ENCODE assay signal across 1 fruit fly cellular context in the genomic region with DNA sequence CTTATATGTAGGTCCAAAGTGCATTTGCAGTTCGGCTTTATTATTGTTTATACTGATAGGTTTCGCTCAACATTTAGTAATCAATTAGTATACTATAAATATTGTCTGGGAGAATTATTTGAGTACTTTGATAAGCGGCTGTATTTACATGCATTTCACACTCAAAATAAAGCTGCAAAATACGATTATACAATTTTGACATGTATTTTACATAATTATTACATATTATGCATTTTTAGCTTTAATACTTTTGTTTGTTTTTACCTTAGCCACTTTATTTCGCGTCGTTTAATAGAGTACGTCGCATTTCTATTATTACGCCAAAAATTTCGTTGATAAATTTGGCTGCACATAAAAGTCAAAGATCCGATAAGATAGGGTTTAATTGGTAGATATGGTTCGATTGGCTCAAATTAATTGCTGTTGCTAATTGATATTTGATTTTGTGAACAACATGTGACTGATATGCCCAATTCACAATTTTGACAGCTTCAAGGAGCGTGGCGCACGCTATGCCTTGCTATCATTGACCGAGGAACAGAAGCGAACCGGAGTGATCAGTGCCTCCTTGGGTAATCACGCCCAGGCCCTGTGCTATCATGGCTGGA.
TF ChIP-seq lines count a peak whose summit lies in the region.

No protein-coding gene starts in this region.

TF ChIP-seq in whole organism, embryonic, 481 proteins besides CTCF, POLR2A, EP300 and RAD21 (continued from another document):
- no peak for TF ChIP-seq gfzf (GFP tag; optimal IDR thresholded peaks at IDR 0.05; lab: Kevin White, UChicago)
- TF ChIP-seq Pdp1 (GFP tag; optimal IDR thresholded peaks at IDR 0.05; lab: Kevin White, UChicago) = peak in 1 of 2 experiments; percentile 20
- no peak for TF ChIP-seq CG10959 (GFP tag; IDR thresholded peaks at IDR 0.05; lab: Robert Waterston, UW)
- no peak for TF ChIP-seq CG10321 (GFP tag; IDR thresholded peaks at IDR 0.05; lab: Robert Waterston, UW)
- no peak for TF ChIP-seq vfl (GFP tag; optimal IDR thresholded peaks at IDR 0.05; lab: Kevin White, UChicago)
- no peak for TF ChIP-seq CG17328 (GFP tag; IDR thresholded peaks at IDR 0.05; lab: Robert Waterston, UW)
- no peak for TF ChIP-seq Side (GFP tag; optimal IDR thresholded peaks at IDR 0.05; lab: Kevin White, UChicago)
- TF ChIP-seq CG5180 (GFP tag; optimal IDR thresholded peaks at IDR 0.05; lab: Kevin White, UChicago) = no peak
- TF ChIP-seq CG14441 (GFP tag; IDR thresholded peaks at IDR 0.05; lab: Robert Waterston, UW) = no peak
- TF ChIP-seq dysf (GFP tag; IDR thresholded peaks at IDR 0.05; lab: Robert Waterston, UW) = no peak
